Worm (Caenorhabditis elegans) whole organism, L3 larva: Measurements from ENCODE around the gene F07F6.2.
A peak's percentile ranks its signal among the peaks of the same experiment; 100 is the strongest.

Experiments
- R02D3.7 ChIP-seq: fragments of 150-350 bp; optimal IDR thresholded peaks from 2 replicates; lab custom pipeline; 2014; ENCODE audit warnings: missing biosample characterization, missing genetic modification characterization
- aly-2 ChIP-seq: fragments of 150-350 bp; optimal IDR thresholded peaks from 2 replicates; lab custom pipeline; 2014; ENCODE audit warnings: missing biosample characterization, missing genetic modification characterization
- ama-1 ChIP-seq: fragments of 150-350 bp; optimal IDR thresholded peaks from 2 replicates; lab custom pipeline; 2018
- ceh-16 ChIP-seq: sonication (generic microtip); optimal IDR thresholded peaks from 2 replicates; lab custom pipeline; 2017; ENCODE audit warnings: missing biosample characterization, missing genetic modification characterization
- ceh-28 ChIP-seq: fragments of 150-350 bp; optimal IDR thresholded peaks from 2 replicates; lab custom pipeline; 2014; ENCODE audit warnings: missing biosample characterization, missing genetic modification reagents, missing genetic modification characterization
- ceh-82 ChIP-seq: fragments of 150-350 bp; optimal IDR thresholded peaks from 2 replicates; lab custom pipeline; 2014; ENCODE audit warnings: missing biosample characterization, missing genetic modification characterization
- ceh-9 ChIP-seq: sonication (generic microtip); optimal IDR thresholded peaks from 2 replicates; lab custom pipeline; 2018; ENCODE audit warnings: missing biosample characterization, missing genetic modification characterization
- daf-12 ChIP-seq: fragments of 150-350 bp; optimal IDR thresholded peaks from 2 replicates; lab custom pipeline; 2014; ENCODE audit warnings: missing biosample characterization, missing genetic modification reagents, missing genetic modification characterization
- egl-27 ChIP-seq: sonication (generic microtip); optimal IDR thresholded peaks from 4 replicates; lab custom pipeline; 2017; ENCODE audit warnings: missing biosample characterization, missing genetic modification reagents, missing genetic modification characterization
- elt-1 ChIP-seq: fragments of 150-350 bp; optimal IDR thresholded peaks from 2 replicates; lab custom pipeline; 2014; ENCODE audit warnings: missing biosample characterization, missing genetic modification characterization
- elt-2 ChIP-seq: sonication (generic microtip); optimal IDR thresholded peaks from 2 replicates; lab custom pipeline; 2016; ENCODE audit warnings: missing genetic modification reagents, mild to moderate bottlenecking, missing genetic modification characterization, missing compliant biosample characterization
- elt-3 ChIP-seq, 3 experiments: fragments of 150-350 bp in 1 of 3; sonication (generic microtip) in 2 of 3; optimal IDR thresholded peaks; 2 replicates in 2 of 3; 4 replicates in 1 of 3; lab custom pipeline; 2014 to 2017; ENCODE audit warnings: missing biosample characterization in 3 of 3, missing genetic modification characterization in 3 of 3
- eor-1 ChIP-seq, 2 experiments: fragments of 150-350 bp; optimal IDR thresholded peaks; 2 replicates each; lab custom pipeline; 2014 to 2018; ENCODE audit warnings: missing biosample characterization in 2 of 2, missing genetic modification characterization in 2 of 2
- fkh-10 ChIP-seq: sonication (generic microtip); optimal IDR thresholded peaks from 2 replicates; lab custom pipeline; 2017; ENCODE audit warnings: missing biosample characterization, missing genetic modification reagents, missing genetic modification characterization
- fkh-2 ChIP-seq: fragments of 150-350 bp; optimal IDR thresholded peaks from 2 replicates; lab custom pipeline; 2014; ENCODE audit warnings: missing biosample characterization, missing genetic modification reagents, missing genetic modification characterization
- hmg-11 ChIP-seq: sonication (generic microtip); optimal IDR thresholded peaks from 2 replicates; lab custom pipeline; 2016; ENCODE audit warnings: missing genetic modification characterization, missing compliant biosample characterization
- jun-1 ChIP-seq: fragments of 150-350 bp; optimal IDR thresholded peaks from 2 replicates; lab custom pipeline; 2014; ENCODE audit warnings: missing biosample characterization, missing genetic modification reagents, missing genetic modification characterization
- lin-15B ChIP-seq: fragments of 150-350 bp; optimal IDR thresholded peaks from 2 replicates; lab custom pipeline; 2014; ENCODE audit warnings: missing biosample characterization, missing genetic modification characterization
- lsy-12 ChIP-seq: sonication (generic microtip); optimal IDR thresholded peaks from 2 replicates; lab custom pipeline; 2016; ENCODE audit warnings: mild to moderate bottlenecking, missing genetic modification characterization, missing compliant biosample characterization
- mdl-1 ChIP-seq: fragments of 150-350 bp; optimal IDR thresholded peaks from 2 replicates; lab custom pipeline; 2014; ENCODE audit warnings: missing biosample characterization, missing genetic modification characterization
- nhr-11 ChIP-seq: fragments of 150-350 bp; optimal IDR thresholded peaks from 2 replicates; lab custom pipeline; 2014; ENCODE audit warnings: missing biosample characterization, missing genetic modification characterization
- nhr-12 ChIP-seq: fragments of 150-350 bp; optimal IDR thresholded peaks from 2 replicates; lab custom pipeline; 2014; ENCODE audit warnings: missing biosample characterization, missing genetic modification characterization
- nhr-237 ChIP-seq: fragments of 150-350 bp; optimal IDR thresholded peaks from 2 replicates; lab custom pipeline; 2014; ENCODE audit warnings: missing biosample characterization, missing genetic modification characterization
- nhr-28 ChIP-seq: fragments of 150-350 bp; optimal IDR thresholded peaks from 2 replicates; lab custom pipeline; 2014; ENCODE audit warnings: missing biosample characterization, missing genetic modification characterization
- nhr-43 ChIP-seq: sonication (generic microtip); optimal IDR thresholded peaks from 2 replicates; lab custom pipeline; 2016; ENCODE audit warnings: mild to moderate bottlenecking, missing genetic modification characterization, missing compliant biosample characterization; ENCODE audit not compliant: poor library complexity, severe bottlenecking
- nhr-67 ChIP-seq: fragments of 150-350 bp; optimal IDR thresholded peaks from 2 replicates; lab custom pipeline; 2014; ENCODE audit warnings: missing biosample characterization, missing genetic modification characterization
- nhr-76 ChIP-seq: fragments of 150-350 bp; sonication (generic microtip); optimal IDR thresholded peaks from 5 replicates; lab custom pipeline; 2014; ENCODE audit warnings: missing biosample characterization, missing genetic modification characterization
- nhr-77 ChIP-seq: fragments of 150-350 bp; optimal IDR thresholded peaks from 2 replicates; lab custom pipeline; 2014; ENCODE audit warnings: missing biosample characterization, missing genetic modification characterization
- pha-4 ChIP-seq: fragments of 150-350 bp; optimal IDR thresholded peaks from 2 replicates; lab custom pipeline; 2014; ENCODE audit warnings: missing biosample characterization, missing genetic modification reagents, missing genetic modification characterization
- pqm-1 ChIP-seq: fragments of 150-350 bp; optimal IDR thresholded peaks from 2 replicates; lab custom pipeline; 2017; ENCODE audit warnings: missing biosample characterization, missing genetic modification characterization, inconsistent platforms
- snpc-4 ChIP-seq: fragments of 150-350 bp; optimal IDR thresholded peaks from 2 replicates; lab custom pipeline; 2014; ENCODE audit warnings: missing biosample characterization, missing genetic modification characterization
- tbx-2 ChIP-seq: sonication (generic microtip); optimal IDR thresholded peaks from 2 replicates; lab custom pipeline; 2016; ENCODE audit warnings: mild to moderate bottlenecking, missing genetic modification characterization, missing compliant biosample characterization
- unc-39 ChIP-seq: sonication (generic microtip); optimal IDR thresholded peaks from 4 replicates; lab custom pipeline; 2017; ENCODE audit warnings: missing biosample characterization, missing genetic modification characterization
- unc-62 ChIP-seq: fragments of 150-350 bp; sonication (generic microtip); optimal IDR thresholded peaks from 4 replicates; lab custom pipeline; 2014; ENCODE audit warnings: missing biosample characterization, missing genetic modification reagents, missing genetic modification characterization
- zag-1 ChIP-seq: fragments of 150-350 bp; optimal IDR thresholded peaks from 2 replicates; lab custom pipeline; 2014; ENCODE audit warnings: missing biosample characterization, missing genetic modification characterization
- ztf-11 ChIP-seq: fragments of 150-350 bp; optimal IDR thresholded peaks from 2 replicates; lab custom pipeline; 2014; ENCODE audit warnings: missing biosample characterization, missing genetic modification characterization
- ztf-4 ChIP-seq: fragments of 150-350 bp; optimal IDR thresholded peaks from 2 replicates; lab custom pipeline; 2014; ENCODE audit warnings: missing biosample characterization, missing genetic modification characterization

F07F6.2 gene

DNA sequence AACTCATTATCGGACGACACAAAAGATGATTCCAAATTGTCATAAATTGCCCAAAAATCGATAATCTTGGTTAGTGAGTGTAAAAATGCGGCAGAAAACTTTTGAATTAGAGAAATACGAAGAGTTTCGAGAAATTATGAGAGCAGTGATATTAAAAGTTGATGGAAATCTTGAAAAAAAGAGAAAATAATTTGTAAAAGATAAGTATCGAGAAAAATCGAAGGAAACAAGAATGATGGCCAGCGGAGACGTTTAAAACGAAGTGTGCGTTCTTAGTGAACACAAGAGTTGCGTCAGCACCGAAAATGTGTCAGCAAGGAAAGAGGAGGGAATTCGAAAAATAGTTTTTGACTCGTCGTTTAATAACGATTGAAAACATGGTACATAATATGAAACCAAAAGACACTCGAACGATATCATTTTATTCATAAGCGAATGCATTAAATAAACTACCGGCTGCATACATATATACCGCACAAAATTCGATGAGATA is 40.1 kb upstream of the F07F6.2 start, which contains the start of gene ndx-6 (continued):
- TF ChIP-seq elt-1 (tag; lab: Kevin White, UChicago) (no peak), eor-1 (tag; optimal IDR thresholded peaks at IDR 0.05; lab: Kevin White, UChicago) (no peak), nhr-12 (no peak), pha-4 (tag; lab: Kevin White, UChicago) (peak; percentile 90), ztf-11 (tag; lab: Kevin White, UChicago) (no peak), egl-27 (no peak), nhr-77 (tag; lab: Kevin White, UChicago) (no peak), aly-2 (tag; lab: Kevin White, UChicago) (peak; percentile 5), unc-39 (no peak), lin-15B (tag; lab: Kevin White, UChicago) (peak; percentile 75), fkh-10 (GFP tag; lab: Kevin White, UChicago) (no peak), ceh-9 (tag; lab: Kevin White, UChicago) (no peak), pqm-1 (tag; lab: Kevin White, UChicago) (peak; percentile 29), ztf-4 (tag; lab: Kevin White, UChicago) (peak; percentile 58), zag-1 (tag; lab: Kevin White, UChicago) (no peak), ceh-16 (no peak), elt-3 (tag; optimal IDR thresholded peaks at IDR 0.05; lab: Kevin White, UChicago) (no peak), jun-1 (tag; lab: Kevin White, UChicago) (peak; percentile 71), hmg-11 (tag; lab: Kevin White, UChicago) (peak; percentile 51)

DNA sequence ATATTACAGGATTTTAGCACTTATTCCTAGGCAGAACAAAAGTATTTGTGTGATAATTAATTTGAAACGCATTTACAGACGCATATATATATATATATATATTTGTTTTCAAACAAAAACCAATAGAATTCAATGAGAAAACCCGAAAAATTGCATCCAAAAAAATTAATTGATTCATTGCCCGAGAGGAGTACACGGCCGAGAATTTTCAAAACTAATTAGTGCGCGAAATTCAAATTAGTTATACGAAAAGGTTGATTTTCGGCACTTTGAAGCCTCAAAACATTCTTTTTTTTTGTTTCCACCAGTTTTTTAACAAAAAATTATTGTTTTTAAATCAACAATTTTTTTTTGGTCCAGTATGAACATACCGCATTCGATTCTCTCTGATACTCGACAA is 38.6 kb upstream of the F07F6.2 start:
- TF ChIP-seq lsy-12 (tag; lab: Kevin White, UChicago) (no peak), egl-27 (no peak), fkh-10 (GFP tag; lab: Kevin White, UChicago) (no peak), mdl-1 (tag; lab: Kevin White, UChicago) (no peak), nhr-76 (tag; lab: Kevin White, UChicago) (no peak), zag-1 (tag; lab: Kevin White, UChicago) (no peak), unc-62 (GFP tag; lab: Kevin White, UChicago) (no peak), nhr-237 (tag; lab: Kevin White, UChicago) (no peak), nhr-12 (no peak), elt-2 (tag; lab: Kevin White, UChicago) (no peak)

DNA sequence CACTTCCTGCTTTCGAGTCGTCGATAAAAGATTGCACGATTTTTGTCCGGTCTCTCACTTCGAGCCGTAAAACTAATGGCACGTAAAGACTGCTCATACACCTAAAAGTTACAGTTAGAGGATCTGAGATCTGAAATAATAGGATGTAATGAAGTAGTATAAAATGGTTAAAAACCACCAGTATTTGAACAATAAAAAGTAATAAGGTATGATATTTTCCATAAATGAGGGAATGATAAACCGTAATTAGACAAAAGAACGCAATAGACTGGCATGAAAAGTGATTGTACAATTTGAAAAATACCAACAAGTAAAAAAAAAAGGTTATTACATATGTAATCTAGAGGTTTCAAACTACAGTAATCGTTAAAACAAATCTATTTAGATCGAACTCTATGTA is 36.9 kb upstream of the F07F6.2 start, which contains the start of gene brap-2:
Gene brap-2, minus strand, starts transcription at position 101 of the 400 bp plus-strand sequence.
- TF ChIP-seq nhr-12 (no peak), aly-2 (tag; lab: Kevin White, UChicago) (no peak), ztf-11 (tag; lab: Kevin White, UChicago) (no peak), unc-39 (no peak), pqm-1 (tag; lab: Kevin White, UChicago) (no peak), ztf-4 (tag; lab: Kevin White, UChicago) (no peak), nhr-76 (tag; lab: Kevin White, UChicago) (no peak), ceh-28 (tag; lab: Kevin White, UChicago) (no peak)
- TF ChIP-seq, all 47 proteins: peak for 0

DNA sequence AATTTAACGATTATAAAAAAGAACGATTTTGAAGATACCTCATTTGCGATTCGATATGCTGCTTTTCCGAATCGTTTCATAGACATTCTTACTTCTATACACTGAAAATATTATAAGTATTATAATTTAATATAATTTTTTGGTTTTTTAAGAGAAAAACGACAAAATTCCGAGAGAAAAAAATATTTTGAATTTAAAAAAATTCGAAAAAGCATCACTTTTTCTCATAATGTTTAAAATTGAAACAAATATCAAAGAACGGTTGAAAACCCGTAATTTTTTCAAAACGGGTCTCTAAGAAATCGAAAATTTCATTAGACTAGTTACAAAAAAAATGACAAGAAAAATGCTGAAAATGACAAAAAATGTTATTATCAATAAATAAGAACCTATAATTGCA is 34.4 kb upstream of the F07F6.2 start, which contains the start of gene pink-1:
Gene pink-1, minus strand, starts transcription at position 101 of the 400 bp plus-strand sequence.
- TF ChIP-seq nhr-67 (tag; lab: Kevin White, UChicago) (no peak), nhr-76 (tag; lab: Kevin White, UChicago) (no peak), ceh-9 (tag; lab: Kevin White, UChicago) (no peak), nhr-11 (no peak), elt-2 (tag; lab: Kevin White, UChicago) (no peak), tbx-2 (no peak), fkh-2 (no peak), ceh-82 (tag; lab: Kevin White, UChicago) (no peak), ztf-4 (tag; lab: Kevin White, UChicago) (no peak), lsy-12 (tag; lab: Kevin White, UChicago) (no peak), snpc-4 (no peak), ama-1 (no peak), nhr-28 (no peak), R02D3.7 (tag; lab: Kevin White, UChicago) (no peak), nhr-43 (tag; lab: Kevin White, UChicago) (no peak), daf-12 (tag; lab: Kevin White, UChicago) (no peak)
